Worm (Caenorhabditis elegans) whole organism, L4/young adult: ENCODE data around the gene C33G8.2.

ENCODE experiments used
- W03F9.2 ChIP-seq: fragments of 150-350 bp; optimal IDR thresholded peaks from 2 replicates; lab custom pipeline; 2014; ENCODE audit warnings: missing biosample characterization, missing genetic modification characterization
- dao-5 ChIP-seq: sonication (generic microtip); optimal IDR thresholded peaks from 2 replicates; lab custom pipeline; 2016; ENCODE audit warnings: missing genotype, missing genetic modification characterization, moderate library complexity, missing compliant biosample characterization
- him-1 ChIP-seq: sonication (generic microtip); optimal IDR thresholded peaks from 2 replicates; lab custom pipeline; 2016; ENCODE audit warnings: missing genotype, missing genetic modification reagents, missing genetic modification characterization, missing compliant biosample characterization

- TF ChIP-seq him-1 (no peak), dao-5 (tag; lab: Kevin White, UChicago) (no peak), W03F9.2 (no peak)
Measured at ce11 chrV:6989626-6990138, 19.9 kb upstream of the C33G8.2 start, which contains the start of gene nhr-140.
